Fruit fly (Drosophila melanogaster) whole organism, embryonic: ENCODE data around the gene Sfp38D.

Experiments
- Ada2b ChIP-seq: fragments of 200-800 bp; sonication (Bioruptor generic); IDR thresholded peaks from 2 replicates; pipeline ENCODE4 v1.3.6; 2022; ENCODE audit warnings: missing biosample characterization, missing genetic modification characterization
- Adf1 ChIP-seq: fragments of 200-800 bp; sonication (Bioruptor generic); IDR thresholded peaks from 2 replicates; pipeline ENCODE4 v1.3.6; 2022; ENCODE audit warnings: missing biosample characterization, missing genetic modification characterization
- Atf3 ChIP-seq: fragments of 200-800 bp; sonication (Bioruptor generic); optimal IDR thresholded peaks from 3 replicates; lab custom pipeline; 2016; ENCODE audit warnings: missing biosample characterization, missing genetic modification characterization
- Atf6 ChIP-seq: fragments of 200-800 bp; sonication (Bioruptor generic); IDR thresholded peaks from 2 replicates; pipeline ENCODE4 v1.3.6; 2022; ENCODE audit warnings: missing biosample characterization, missing genetic modification characterization
- CG12071 ChIP-seq: fragments of 200-800 bp; sonication (Bioruptor generic); optimal IDR thresholded peaks from 3 replicates; lab custom pipeline; 2018; ENCODE audit warnings: missing biosample characterization, mild to moderate bottlenecking, missing genetic modification characterization
- CG12299 ChIP-seq: fragments of 200-800 bp; sonication (Bioruptor generic); optimal IDR thresholded peaks from 2 replicates; lab custom pipeline; 2018; ENCODE audit warnings: missing biosample characterization, mild to moderate bottlenecking, missing genetic modification characterization
- CG14860 ChIP-seq: fragments of 200-800 bp; sonication (Bioruptor generic); IDR thresholded peaks from 3 replicates; pipeline ENCODE4 v1.3.6; 2022; ENCODE audit warnings: missing biosample characterization, missing genetic modification characterization; ENCODE audit not compliant: partially characterized antibody
- CG15479 ChIP-seq: fragments of 200-800 bp; sonication (Bioruptor generic); optimal IDR thresholded peaks from 3 replicates; lab custom pipeline; 2019; ENCODE audit warnings: missing biosample characterization, mild to moderate bottlenecking, missing genetic modification characterization, moderate library complexity
- CG1603 ChIP-seq: fragments of 200-800 bp; sonication (Bioruptor generic); optimal IDR thresholded peaks from 2 replicates; lab custom pipeline; 2019; ENCODE audit warnings: missing biosample characterization, mild to moderate bottlenecking, missing genetic modification characterization, moderate library complexity
- CG17802 ChIP-seq: fragments of 200-800 bp; sonication (Bioruptor generic); optimal IDR thresholded peaks from 2 replicates; lab custom pipeline; 2018; ENCODE audit warnings: missing biosample characterization, mild to moderate bottlenecking, missing genetic modification characterization, moderate library complexity
- CG17829 ChIP-seq: fragments of 200-800 bp; optimal IDR thresholded peaks from 2 replicates; lab custom pipeline; 2019; ENCODE audit warnings: missing biosample characterization, mild to moderate bottlenecking, missing genetic modification characterization, moderate library complexity
- CG18011 ChIP-seq: fragments of 200-800 bp; sonication (Bioruptor generic); optimal IDR thresholded peaks from 2 replicates; lab custom pipeline; 2017; ENCODE audit warnings: missing biosample characterization, missing genetic modification characterization, mild to moderate bottlenecking, moderate library complexity, missing genotype
- CG18599 ChIP-seq: fragments of 200-800 bp; sonication (Bioruptor generic); optimal IDR thresholded peaks from 3 replicates; lab custom pipeline; 2017; ENCODE audit warnings: missing biosample characterization, missing genetic modification characterization, mild to moderate bottlenecking, moderate library complexity, missing genetic modification reagents
- CG2116 ChIP-seq: fragments of 200-800 bp; sonication (Bioruptor generic); optimal IDR thresholded peaks from 3 replicates; lab custom pipeline; 2018; ENCODE audit warnings: missing biosample characterization, mild to moderate bottlenecking, missing genetic modification characterization
- CG31224 ChIP-seq: fragments of 200-800 bp; sonication (Bioruptor generic); IDR thresholded peaks from 2 replicates; pipeline ENCODE4 v1.3.6; 2022; ENCODE audit warnings: missing biosample characterization, missing genetic modification characterization
- CG33213 ChIP-seq: fragments of 200-800 bp; sonication (Bioruptor generic); optimal IDR thresholded peaks from 3 replicates; lab custom pipeline; 2016; ENCODE audit warnings: missing biosample characterization, missing genetic modification characterization
- CG4404 ChIP-seq: fragments of 200-800 bp; sonication (Bioruptor generic); IDR thresholded peaks from 2 replicates; pipeline ENCODE4 v1.3.6; 2022; ENCODE audit warnings: missing biosample characterization, missing genetic modification characterization
- CG5245 ChIP-seq: fragments of 200-800 bp; sonication (Bioruptor generic); optimal IDR thresholded peaks from 3 replicates; lab custom pipeline; 2016; ENCODE audit warnings: missing biosample characterization, missing genetic modification characterization
- CG6175 ChIP-seq: fragments of 200-800 bp; sonication (Bioruptor generic); IDR thresholded peaks from 3 replicates; pipeline ENCODE4 v1.3.6; 2022; ENCODE audit warnings: missing biosample characterization, missing genetic modification characterization
- CG6765 ChIP-seq: fragments of 200-800 bp; sonication (Bioruptor generic); optimal IDR thresholded peaks from 3 replicates; lab custom pipeline; 2017; ENCODE audit warnings: missing biosample characterization, mild to moderate bottlenecking, missing genetic modification characterization
- CG7271 ChIP-seq: fragments of 200-800 bp; sonication (Bioruptor generic); optimal IDR thresholded peaks from 2 replicates; lab custom pipeline; 2018; ENCODE audit warnings: missing biosample characterization, mild to moderate bottlenecking, missing genetic modification characterization, moderate library complexity
- CG8290 ChIP-seq, 3 experiments: fragments of 200-800 bp; sonication (Bioruptor generic); optimal IDR thresholded peaks; 2 replicates each; lab custom pipeline; 2016 to 2019; ENCODE audit warnings: missing biosample characterization in 3 of 3, missing genetic modification characterization in 3 of 3, mild to moderate bottlenecking in 2 of 3, moderate library complexity in 1 of 3
- CG9215 ChIP-seq: fragments of 200-800 bp; sonication (Bioruptor generic); IDR thresholded peaks from 2 replicates; pipeline ENCODE4 v1.3.6; 2022; ENCODE audit warnings: missing biosample characterization, missing genetic modification characterization
- CG9817 ChIP-seq: fragments of 200-800 bp; sonication (Bioruptor generic); optimal IDR thresholded peaks from 2 replicates; lab custom pipeline; 2018; ENCODE audit warnings: missing biosample characterization, mild to moderate bottlenecking, missing genetic modification characterization, moderate library complexity
- D ChIP-seq, 2 experiments: fragments of 200-800 bp in 1 of 2; fragments of >200 bp in 1 of 2; sonication (Bioruptor generic) in 1 of 2; optimal IDR thresholded peaks; 2 replicates in 1 of 2; 3 replicates in 1 of 2; lab custom pipeline; 2017; ENCODE audit warnings: mild to moderate bottlenecking in 1 of 2, missing biosample characterization in 1 of 2, missing genetic modification characterization in 1 of 2, missing genetic modification reagents in 1 of 2
- Dfd ChIP-seq, 2 experiments: fragments of >200 bp; optimal IDR thresholded peaks; 2 replicates each; lab custom pipeline; 2017; ENCODE audit warnings: missing biosample characterization in 2 of 2, missing genetic modification characterization in 2 of 2
- E2f2 ChIP-seq: fragments of 200-800 bp; sonication (Bioruptor generic); IDR thresholded peaks from 2 replicates; pipeline ENCODE4 v1.3.6; 2022; ENCODE audit warnings: missing biosample characterization, missing genetic modification characterization
- HLH54F ChIP-seq: fragments of 200-800 bp; sonication (Bioruptor generic); optimal IDR thresholded peaks from 3 replicates; lab custom pipeline; 2016; ENCODE audit warnings: missing biosample characterization, missing genetic modification characterization
- Hmr ChIP-seq: fragments of 200-800 bp; sonication (Bioruptor generic); optimal IDR thresholded peaks from 3 replicates; lab custom pipeline; 2017; ENCODE audit warnings: mild to moderate bottlenecking, missing biosample characterization, missing genetic modification reagents, missing genetic modification characterization
- Sry-δ ChIP-seq: fragments of 200-800 bp; sonication (Bioruptor generic); optimal IDR thresholded peaks from 2 replicates; lab custom pipeline; 2016; ENCODE audit warnings: missing biosample characterization, missing genetic modification characterization
- ase ChIP-seq: fragments of 200-800 bp; sonication (Bioruptor generic); IDR thresholded peaks from 3 replicates; pipeline ENCODE4 v1.3.6; 2022; ENCODE audit warnings: missing biosample characterization, missing genetic modification characterization
- bab2 ChIP-seq: fragments of 200-800 bp; sonication (Bioruptor generic); optimal IDR thresholded peaks from 2 replicates; lab custom pipeline; 2016; ENCODE audit warnings: missing biosample characterization, missing genetic modification characterization
- bowl ChIP-seq: fragments of 200-800 bp; sonication (Bioruptor generic); IDR thresholded peaks from 2 replicates; pipeline ENCODE4 v1.3.6; 2022; ENCODE audit warnings: missing biosample characterization, missing genetic modification characterization
- cad ChIP-seq: fragments of >200 bp; optimal IDR thresholded peaks from 2 replicates; lab custom pipeline; 2017; ENCODE audit warnings: missing biosample characterization, missing genetic modification characterization
- chm ChIP-seq: fragments of 200-800 bp; sonication (Bioruptor generic); IDR thresholded peaks from 2 replicates; pipeline ENCODE4 v1.3.6; 2022; ENCODE audit warnings: missing biosample characterization, missing genetic modification characterization
- corto ChIP-seq: fragments of 200-800 bp; sonication (Bioruptor generic); optimal IDR thresholded peaks from 2 replicates; lab custom pipeline; 2016; ENCODE audit warnings: missing biosample characterization, mild to moderate bottlenecking, missing genetic modification characterization, moderate library complexity
- dmrt99B ChIP-seq: fragments of 200-800 bp; sonication (Bioruptor generic); optimal IDR thresholded peaks from 2 replicates; lab custom pipeline; 2018; ENCODE audit warnings: missing biosample characterization, mild to moderate bottlenecking, missing genetic modification characterization, moderate library complexity
- en ChIP-seq: fragments of 200-800 bp; sonication (Bioruptor generic); optimal IDR thresholded peaks from 2 replicates; lab custom pipeline; 2016; ENCODE audit warnings: missing biosample characterization, missing genetic modification characterization
- gsb ChIP-seq: fragments of 200-800 bp; sonication (Bioruptor generic); IDR thresholded peaks from 2 replicates; pipeline ENCODE4 v1.3.6; 2022; ENCODE audit warnings: missing biosample characterization, missing genetic modification characterization
- gsb-n ChIP-seq: fragments of 200-800 bp; sonication (Bioruptor generic); optimal IDR thresholded peaks from 3 replicates; lab custom pipeline; 2018; ENCODE audit warnings: missing biosample characterization, mild to moderate bottlenecking, missing genetic modification characterization
- ham ChIP-seq: fragments of 200-800 bp; sonication (Bioruptor generic); IDR thresholded peaks from 2 replicates; pipeline ENCODE4 v1.3.6; 2022; ENCODE audit warnings: missing biosample characterization, missing genetic modification characterization
- nerfin-1 ChIP-seq: fragments of 200-800 bp; sonication (Bioruptor generic); optimal IDR thresholded peaks from 3 replicates; lab custom pipeline; 2019; ENCODE audit warnings: missing biosample characterization, mild to moderate bottlenecking, missing genetic modification characterization, moderate library complexity
- nerfin-2 ChIP-seq: fragments of 200-800 bp; sonication (Bioruptor generic); IDR thresholded peaks from 2 replicates; pipeline ENCODE4 v1.3.6; 2022; ENCODE audit warnings: missing biosample characterization, missing genetic modification characterization; ENCODE audit not compliant: partially characterized antibody
- pros ChIP-seq: fragments of 200-800 bp; sonication (Bioruptor generic); optimal IDR thresholded peaks from 3 replicates; lab custom pipeline; 2019; ENCODE audit warnings: missing biosample characterization, mild to moderate bottlenecking, missing genetic modification characterization, moderate library complexity
- row ChIP-seq: fragments of 200-800 bp; sonication (Bioruptor generic); IDR thresholded peaks from 3 replicates; pipeline ENCODE4 v1.3.6; 2022; ENCODE audit warnings: missing biosample characterization, missing genetic modification characterization
- seq ChIP-seq: fragments of 200-800 bp; sonication (Bioruptor generic); IDR thresholded peaks from 2 replicates; pipeline ENCODE4 v1.3.6; 2022; ENCODE audit warnings: missing biosample characterization, missing genetic modification characterization
- sna ChIP-seq: fragments of 200-800 bp; sonication (Bioruptor generic); IDR thresholded peaks from 2 replicates; pipeline ENCODE4 v1.3.6; 2022; ENCODE audit warnings: missing biosample characterization, missing genetic modification characterization; ENCODE audit not compliant: partially characterized antibody
- twi ChIP-seq: fragments of 200-800 bp; optimal IDR thresholded peaks from 2 replicates; lab custom pipeline; 2019; ENCODE audit warnings: missing biosample characterization, mild to moderate bottlenecking, missing genetic modification characterization, moderate library complexity
- unc-4 ChIP-seq: fragments of 200-800 bp; sonication (Bioruptor generic); IDR thresholded peaks from 2 replicates; pipeline ENCODE4 v1.3.6; 2022; ENCODE audit warnings: missing biosample characterization, missing genetic modification characterization; ENCODE audit not compliant: partially characterized antibody
- zfh2 ChIP-seq: fragments of 200-800 bp; sonication (Bioruptor generic); optimal IDR thresholded peaks from 2 replicates; lab custom pipeline; 2016; ENCODE audit warnings: missing biosample characterization, missing genetic modification characterization

The Sfp38D gene

DNA sequence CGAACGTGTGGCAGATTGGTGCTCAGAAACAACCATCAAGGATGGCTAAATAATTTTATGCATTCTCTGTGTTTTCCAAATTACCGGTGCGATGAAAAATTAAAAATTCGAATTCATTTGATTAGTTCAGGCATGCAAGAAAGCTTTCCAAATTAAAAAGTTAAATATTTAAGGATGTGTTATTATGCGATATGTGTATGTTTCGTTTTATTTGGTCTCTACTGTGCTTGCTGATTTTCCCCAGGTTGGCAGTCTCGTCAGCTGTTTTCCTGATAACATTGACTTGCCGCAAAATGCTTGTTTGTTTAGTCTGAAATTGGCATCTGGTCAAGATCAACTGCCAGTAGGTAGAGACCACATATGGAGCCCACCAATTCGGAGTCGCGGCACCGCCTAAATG, 9.2 kb downstream of the Sfp38D start, which contains the start of gene CG2611 (continued):
- no peak for TF ChIP-seq CG4404
- TF ChIP-seq en (GFP tag; lab: Kevin White, UChicago) = peak; percentile 23
- no peak for TF ChIP-seq corto (GFP tag; lab: Kevin White, UChicago)
- no peak for TF ChIP-seq gsb (GFP tag; lab: Robert Waterston, UW)
- peak; percentile 9; the same call in 1 of the 2 replicates for TF ChIP-seq chm (GFP tag; lab: Robert Waterston, UW)
- no peak for TF ChIP-seq nerfin-1 (tag; lab: Kevin White, UChicago)
- no peak for TF ChIP-seq cad
- no peak; the same call in 1 of the 2 replicates for TF ChIP-seq CG9215 (GFP tag; lab: Robert Waterston, UW)
- peak; percentile 53; the same call in 1 of the 2 replicates for TF ChIP-seq Atf6 (GFP tag; lab: Robert Waterston, UW)
- peak; percentile 38; the same call in 1 of the 3 replicates for TF ChIP-seq ase (GFP tag; lab: Robert Waterston, UW)
- no peak for TF ChIP-seq Hmr (GFP tag; lab: Kevin White, UChicago)
- TF ChIP-seq CG8290 (GFP tag; optimal IDR thresholded peaks at IDR 0.05; lab: Kevin White, UChicago) = no peak
- TF ChIP-seq CG8290 (tag; optimal IDR thresholded peaks at IDR 0.05; lab: Kevin White, UChicago) = no peak
- peak; percentile 34 for TF ChIP-seq CG9817 (tag; lab: Kevin White, UChicago)
- TF ChIP-seq Ada2b = peak; percentile 39; the same call in 1 of the 2 replicates
- peak; percentile 45 for TF ChIP-seq bab2 (GFP tag; lab: Kevin White, UChicago)
- no peak for TF ChIP-seq CG5245 (GFP tag; lab: Kevin White, UChicago)
- TF ChIP-seq CG31224 = no peak
- TF ChIP-seq ham (GFP tag; lab: Robert Waterston, UW) = no peak
- no peak for TF ChIP-seq bowl (GFP tag; lab: Robert Waterston, UW)
- TF ChIP-seq CG17802 (tag; lab: Kevin White, UChicago) = no peak
- no peak for TF ChIP-seq nerfin-2
- no peak for TF ChIP-seq CG6175 (GFP tag; lab: Robert Waterston, UW)
- TF ChIP-seq sna = no peak
- TF ChIP-seq CG6765 = no peak
- no peak for TF ChIP-seq gsb-n (tag; lab: Kevin White, UChicago)
- TF ChIP-seq pros = no peak
- peak; percentile 43 for TF ChIP-seq E2f2
- no peak for TF ChIP-seq CG18599 (GFP tag; lab: Kevin White, UChicago)
- TF ChIP-seq D (optimal IDR thresholded peaks at IDR 0.05; lab: Kevin White, UChicago) = no peak
- no peak for TF ChIP-seq D (GFP tag; optimal IDR thresholded peaks at IDR 0.05; lab: Kevin White, UChicago)
- TF ChIP-seq dmrt99B (tag; lab: Kevin White, UChicago) = no peak
- TF ChIP-seq CG14860 (GFP tag; lab: Robert Waterston, UW) = no peak
- TF ChIP-seq CG12299 = no peak
- peak; percentile 66 for TF ChIP-seq CG1603 (tag; lab: Kevin White, UChicago)
- peak; percentile 39 for TF ChIP-seq HLH54F
- TF ChIP-seq CG15479 (GFP tag; lab: Kevin White, UChicago) = no peak
- peak; percentile 19 for TF ChIP-seq CG2116
- no peak; the same call in 1 of the 2 replicates for TF ChIP-seq Adf1 (GFP tag; lab: Robert Waterston, UW)
- TF ChIP-seq CG7271 (tag; lab: Kevin White, UChicago) = no peak
- TF ChIP-seq row = peak; percentile 92
- no peak for TF ChIP-seq seq (GFP tag; lab: Robert Waterston, UW)
- no peak for TF ChIP-seq unc-4
- TF ChIP-seq CG18011 (GFP tag; lab: Kevin White, UChicago) = peak; percentile 16
- TF ChIP-seq zfh2 (GFP tag; lab: Kevin White, UChicago) = peak; percentile 46
- peak; percentile 13 for TF ChIP-seq twi (tag; lab: Kevin White, UChicago)
- no peak for TF ChIP-seq CG12071 (GFP tag; lab: Kevin White, UChicago)
- TF ChIP-seq CG33213 (GFP tag; lab: Kevin White, UChicago) = peak; percentile 36
- peak; percentile 26 for TF ChIP-seq CG17829
- no peak for TF ChIP-seq Dfd (GFP tag; optimal IDR thresholded peaks at IDR 0.05; lab: Kevin White, UChicago)
- peak; percentile 55 for TF ChIP-seq Sry-δ
- peak; percentile 10 for TF ChIP-seq Atf3 (GFP tag; lab: Kevin White, UChicago)
